Worm (Caenorhabditis elegans) whole organism, L4 larva: Measurements from ENCODE around the gene R07B7.10.

Experiments
- Y48G9A.11 ChIP-seq: fragments of 200-800 bp; sonication (Bioruptor generic); IDR thresholded peaks from 2 replicates; pipeline ENCODE4 v1.3.6; 2022; ENCODE audit warnings: missing genetic modification reagents, missing genetic modification characterization, missing compliant biosample characterization
- ces-1 ChIP-seq: fragments of 150-350 bp; sonication (generic microtip); optimal IDR thresholded peaks from 4 replicates; lab custom pipeline; 2014; ENCODE audit warnings: missing biosample characterization, missing genetic modification reagents, missing genetic modification characterization
- snpc-4 ChIP-seq: fragments of 150-350 bp; optimal IDR thresholded peaks from 2 replicates; lab custom pipeline; 2014; ENCODE audit warnings: missing biosample characterization, missing genetic modification characterization
- unc-130 ChIP-seq: sonication (generic microtip); optimal IDR thresholded peaks from 2 replicates; lab custom pipeline; 2016; ENCODE audit warnings: missing genetic modification reagents, missing genetic modification characterization, missing compliant biosample characterization

- TF ChIP-seq ces-1 (GFP tag; lab: Kevin White, UChicago) (no peak), snpc-4 (no peak), Y48G9A.11 (GFP tag; lab: Robert Waterston, UW) (no peak), unc-130 (GFP tag; lab: Kevin White, UChicago) (no peak)
Observed at ce11 chrV:12121274-12121673, 38.3 kb downstream of the R07B7.10 start, which contains the start of gene C13C4.6.
